Fruit fly (Drosophila melanogaster) Kc167 (cell line): Measurements from ENCODE around the gene bbx.

ENCODE experiments used
- Sin3A ChIP-seq: fragments of >200 bp; optimal IDR thresholded peaks from 2 replicates; lab custom pipeline; 2018; ENCODE audit warnings: missing external identifiers
- h ChIP-seq: fragments of >200 bp; optimal IDR thresholded peaks from 3 replicates; lab custom pipeline; 2018; ENCODE audit warnings: missing external identifiers
- insv ChIP-seq: fragments of >200 bp; optimal IDR thresholded peaks from 3 replicates; lab custom pipeline; 2018; ENCODE audit warnings: missing external identifiers
- ttk ChIP-seq: sonication (Bioruptor generic); optimal IDR thresholded peaks from 2 replicates; lab custom pipeline; 2017; ENCODE audit warnings: missing external identifiers

DNA sequence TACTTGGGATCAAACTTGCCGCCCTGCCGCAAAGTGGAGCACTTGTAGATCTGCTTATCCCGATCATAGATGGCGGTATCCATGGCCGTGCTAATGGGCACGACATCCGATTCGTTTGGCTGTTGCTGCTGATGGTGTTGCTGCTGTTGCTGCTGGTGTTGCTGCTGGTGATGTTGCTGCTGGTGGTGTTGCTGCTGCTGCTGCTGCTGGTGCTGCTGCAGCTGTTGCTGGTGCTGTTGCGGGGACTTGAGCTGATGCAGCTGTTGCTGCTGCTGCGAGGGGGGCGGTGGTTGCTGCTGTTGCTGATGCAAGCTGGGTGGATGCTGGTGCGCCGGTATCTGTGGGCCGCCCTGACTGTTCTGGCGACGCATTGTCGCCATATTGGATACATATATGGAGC lies 29.7 kb upstream of the bbx start:
- TF ChIP-seq Sin3A: no peak
- no peak for TF ChIP-seq h (lab: Kevin White, UChicago)
- TF ChIP-seq ttk (lab: Kevin White, UChicago): no peak
- TF ChIP-seq insv (lab: Kevin White, UChicago): no peak
